Fruit fly (Drosophila melanogaster) whole organism, pupa: Measurements from ENCODE around the gene Mob3.

Experiments
- CG10348 ChIP-seq: fragments of 200-800 bp; sonication (Bioruptor generic); IDR thresholded peaks from 2 replicates; pipeline ENCODE4 v1.3.6; 2022; ENCODE audit warnings: missing biosample characterization, missing genetic modification characterization
- CG12605 ChIP-seq: fragments of 200-800 bp; sonication (Bioruptor generic); IDR thresholded peaks from 2 replicates; pipeline ENCODE4 v1.3.6; 2022; ENCODE audit warnings: missing biosample characterization, missing genetic modification characterization
- CG13204 ChIP-seq: fragments of 200-800 bp; sonication (Bioruptor generic); optimal IDR thresholded peaks from 2 replicates; lab custom pipeline; 2018; ENCODE audit warnings: missing biosample characterization, mild to moderate bottlenecking, missing genetic modification characterization, moderate library complexity
- CG14655 ChIP-seq: fragments of 200-800 bp; sonication (Bioruptor generic); optimal IDR thresholded peaks from 3 replicates; lab custom pipeline; 2017; ENCODE audit warnings: mild to moderate bottlenecking, missing biosample characterization, missing genetic modification reagents, missing genetic modification characterization
- CG17806 ChIP-seq: fragments of 200-800 bp; sonication (Bioruptor generic); optimal IDR thresholded peaks from 2 replicates; lab custom pipeline; 2018; ENCODE audit warnings: missing biosample characterization, mild to moderate bottlenecking, missing genetic modification characterization, moderate library complexity
- CG32121 ChIP-seq: fragments of 200-800 bp; sonication (Bioruptor generic); IDR thresholded peaks from 2 replicates; pipeline ENCODE4 v1.3.6; 2022; ENCODE audit warnings: missing biosample characterization, missing genetic modification characterization
- CG34367 ChIP-seq: fragments of 200-800 bp; sonication (Bioruptor generic); optimal IDR thresholded peaks from 2 replicates; lab custom pipeline; 2018; ENCODE audit warnings: missing biosample characterization, mild to moderate bottlenecking, missing genetic modification characterization
- CG4496 ChIP-seq: fragments of 200-800 bp; sonication (Bioruptor generic); IDR thresholded peaks from 3 replicates; pipeline ENCODE4 v1.3.6; 2022; ENCODE audit warnings: missing biosample characterization, missing genetic modification characterization
- CG8301 ChIP-seq: fragments of 200-800 bp; sonication (Bioruptor generic); optimal IDR thresholded peaks from 2 replicates; lab custom pipeline; 2018; ENCODE audit warnings: missing biosample characterization, mild to moderate bottlenecking, missing genetic modification characterization
- CG9948 ChIP-seq: fragments of 200-800 bp; sonication (Bioruptor generic); optimal IDR thresholded peaks from 2 replicates; lab custom pipeline; 2018; ENCODE audit warnings: missing biosample characterization, mild to moderate bottlenecking, missing genetic modification characterization, moderate library complexity
- EcR ChIP-seq: fragments of 200-800 bp; sonication (Bioruptor generic); optimal IDR thresholded peaks from 3 replicates; lab custom pipeline; 2019; ENCODE audit warnings: missing biosample characterization, missing genetic modification characterization, mild to moderate bottlenecking, moderate library complexity, missing genetic modification reagents
- Ets98B ChIP-seq: fragments of 200-800 bp; sonication (Bioruptor generic); IDR thresholded peaks from 2 replicates; pipeline ENCODE4 v1.3.6; 2022; ENCODE audit warnings: missing biosample characterization, missing genetic modification characterization
- Pif1A ChIP-seq: fragments of 200-800 bp; sonication (Bioruptor generic); optimal IDR thresholded peaks from 3 replicates; lab custom pipeline; 2016; ENCODE audit warnings: missing biosample characterization, missing genetic modification characterization
- Snoo ChIP-seq: fragments of 200-800 bp; sonication (Bioruptor generic); optimal IDR thresholded peaks from 3 replicates; lab custom pipeline; 2017; ENCODE audit warnings: missing biosample characterization, mild to moderate bottlenecking, missing genetic modification characterization, inconsistent platforms

dm6 chr2L:10299077-10299809, 34.1 kb downstream of the Mob3 start:
- TF ChIP-seq CG14655 (GFP tag; lab: Kevin White, UChicago): no peak
- TF ChIP-seq Snoo (tag; lab: Kevin White, UChicago): no peak
- TF ChIP-seq CG17806 (tag; lab: Kevin White, UChicago): no peak
- no peak for TF ChIP-seq Ets98B (GFP tag; lab: Robert Waterston, UW)
- TF ChIP-seq CG4496 (GFP tag; lab: Robert Waterston, UW): no peak
- TF ChIP-seq CG32121 (GFP tag; lab: Robert Waterston, UW): peak; percentile 43; the same call in 1 of the 2 replicates
- no peak for TF ChIP-seq CG9948 (tag; lab: Kevin White, UChicago)
- no peak for TF ChIP-seq Pif1A (GFP tag; lab: Kevin White, UChicago)
- no peak for TF ChIP-seq CG34367 (tag; lab: Kevin White, UChicago)
- peak; percentile 6 for TF ChIP-seq CG8301 (tag; lab: Kevin White, UChicago)
- TF ChIP-seq CG13204: no peak
- TF ChIP-seq CG12605 (GFP tag; lab: Robert Waterston, UW): no peak
- no peak for TF ChIP-seq EcR
- no peak for TF ChIP-seq CG10348 (GFP tag; lab: Robert Waterston, UW)
